Worm (Caenorhabditis elegans): ENCODE results near the gene str-187.

- TF ChIP-seq ama-1 (optimal IDR thresholded peaks at IDR 0.05) (no peak), ets-7 (tag; optimal IDR thresholded peaks at IDR 0.05) (no peak), ceh-36 (tag; optimal IDR thresholded peaks at IDR 0.05) (peak; percentile 42), tbx-37 (GFP tag; conservative IDR thresholded peaks at IDR 0.05) (0 out of 2 replicates have a peak, but pooled peaks have one; percentile 7)
These were observed 16.0 kb downstream of the str-187 start for ce11 chrIV:17281060-17282021.
